Worm (Caenorhabditis elegans): Measurements from ENCODE around the gene C30B5.6.

Gene C30B5.6

DNA sequence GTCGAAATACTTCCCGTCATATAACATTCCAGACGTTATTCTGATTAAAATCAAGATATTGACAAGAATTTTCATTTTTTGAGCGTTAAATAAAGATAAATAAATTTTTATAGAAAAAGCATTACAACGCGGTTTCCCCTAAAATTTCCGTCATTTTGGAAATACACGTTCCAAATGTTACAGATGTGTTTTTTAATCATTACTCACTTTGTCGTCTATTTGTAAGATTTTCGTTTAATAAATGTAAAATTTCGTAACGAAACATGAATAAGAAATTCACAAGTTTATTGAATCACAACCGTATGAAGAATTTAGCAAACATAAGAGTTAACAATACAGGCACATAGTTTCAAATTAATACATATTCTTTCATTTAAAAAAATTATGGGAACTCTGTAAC is 19.5 kb downstream of the C30B5.6 start, which contains the start of gene C30B5.17:
C30B5.17 (minus strand) TSS at position 101 of the 400 bp plus-strand sequence.
- TF ChIP-seq him-1 (tag; optimal IDR thresholded peaks at IDR 0.05) (no peak), dao-5 (tag; optimal IDR thresholded peaks at IDR 0.05) (no peak), W03F9.2 (tag; optimal IDR thresholded peaks at IDR 0.05) (no peak)

DNA sequence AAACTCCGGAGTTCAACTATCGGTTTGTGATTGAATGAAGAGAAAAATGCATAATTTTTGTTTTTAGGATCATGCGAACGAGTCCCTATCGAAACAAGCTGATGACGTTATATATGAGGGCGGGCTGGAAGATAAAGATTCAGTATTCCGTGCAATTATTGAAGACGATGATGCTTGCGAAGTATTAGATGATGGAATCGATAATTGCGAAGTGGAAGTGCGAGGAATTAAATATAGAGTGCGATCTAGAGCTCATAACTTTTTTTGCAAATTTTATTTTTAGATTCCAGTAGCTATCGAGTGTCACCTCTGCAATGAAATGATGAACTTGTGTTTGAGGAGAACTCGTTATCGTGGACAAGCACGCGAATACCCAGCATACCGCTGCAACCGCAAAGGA is 23.4 kb downstream of the C30B5.6 start:
- TF ChIP-seq W03F9.2 (tag; optimal IDR thresholded peaks at IDR 0.05) = no peak
- no peak for TF ChIP-seq him-1 (tag; optimal IDR thresholded peaks at IDR 0.05)
- no peak for TF ChIP-seq dao-5 (tag; optimal IDR thresholded peaks at IDR 0.05)

ce11 chrII:6198468-6198867 is 24.0 kb downstream of the C30B5.6 start, which contains the start of gene szy-4:
Gene szy-4 (plus strand): TSS chrII:6198696.
- TF ChIP-seq W03F9.2 (tag; optimal IDR thresholded peaks at IDR 0.05) = no peak
- TF ChIP-seq dao-5 (tag; optimal IDR thresholded peaks at IDR 0.05) = no peak
- no peak for TF ChIP-seq him-1 (tag; optimal IDR thresholded peaks at IDR 0.05)

DNA sequence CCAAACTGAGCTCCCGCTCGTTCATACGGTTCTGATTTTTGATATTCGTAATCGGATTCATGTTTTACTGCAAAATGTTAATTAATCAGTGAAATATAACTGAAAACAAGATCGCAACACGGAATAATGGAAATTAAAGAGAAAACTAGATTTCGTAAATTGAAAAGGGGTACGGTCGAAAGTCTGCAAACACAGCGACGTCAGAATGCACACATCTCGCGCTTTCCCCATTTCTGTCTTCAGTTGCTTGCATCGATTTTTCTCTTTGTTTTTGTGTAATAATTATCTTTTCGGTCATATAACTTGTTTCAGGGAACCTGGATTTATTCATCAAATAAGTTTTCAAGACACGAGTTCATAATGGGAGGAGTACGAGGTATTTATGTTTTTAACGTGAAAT is 25.6 kb downstream of the C30B5.6 start, which contains the start of the genes rbmx-2 and C30B5.2:
rbmx-2 (minus strand) TSS at position 74 of the 400 bp plus-strand sequence.
C30B5.2 (plus strand) TSS at position 306 of the 400 bp plus-strand sequence.
- TF ChIP-seq dao-5 (tag; optimal IDR thresholded peaks at IDR 0.05) (no peak), him-1 (tag; optimal IDR thresholded peaks at IDR 0.05) (no peak), W03F9.2 (tag; optimal IDR thresholded peaks at IDR 0.05) (no peak)

- no peak for TF ChIP-seq dao-5 (tag; optimal IDR thresholded peaks at IDR 0.05)
- TF ChIP-seq him-1 (tag; optimal IDR thresholded peaks at IDR 0.05) = no peak
- TF ChIP-seq W03F9.2 (tag; optimal IDR thresholded peaks at IDR 0.05) = no peak
Observed at ce11 chrII:6192484-6192883, 30.0 kb downstream of the C30B5.6 start, which contains the start of gene cpb-2. Gene cpb-2 (plus strand): TSS chrII:6192784.

DNA sequence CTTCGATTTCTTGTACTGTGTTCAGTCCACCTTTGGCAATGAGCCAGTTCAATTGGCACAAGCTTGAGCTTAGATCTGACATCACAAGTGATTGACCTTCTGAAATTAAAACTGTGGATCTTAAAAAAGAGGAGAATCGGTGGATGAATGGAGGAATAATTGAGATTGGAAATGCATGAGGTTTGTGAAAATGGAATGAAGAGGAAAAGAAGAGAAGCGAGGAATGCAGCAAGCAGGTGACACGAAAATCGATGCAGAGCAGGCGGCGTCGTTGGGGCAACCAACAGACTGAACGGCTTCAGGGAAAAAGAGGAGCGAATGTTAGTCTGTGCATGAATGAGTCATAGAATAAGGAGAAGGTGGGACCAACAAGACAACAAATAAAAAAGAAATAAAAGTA is 31.2 kb downstream of the C30B5.6 start, which contains the start of gene fkh-8:
fkh-8 (minus strand) TSS at position 101 of the 400 bp plus-strand sequence.
- no peak for TF ChIP-seq dao-5 (tag; optimal IDR thresholded peaks at IDR 0.05)
- TF ChIP-seq W03F9.2 (tag; optimal IDR thresholded peaks at IDR 0.05) = no peak
- TF ChIP-seq him-1 (tag; optimal IDR thresholded peaks at IDR 0.05) = no peak

DNA sequence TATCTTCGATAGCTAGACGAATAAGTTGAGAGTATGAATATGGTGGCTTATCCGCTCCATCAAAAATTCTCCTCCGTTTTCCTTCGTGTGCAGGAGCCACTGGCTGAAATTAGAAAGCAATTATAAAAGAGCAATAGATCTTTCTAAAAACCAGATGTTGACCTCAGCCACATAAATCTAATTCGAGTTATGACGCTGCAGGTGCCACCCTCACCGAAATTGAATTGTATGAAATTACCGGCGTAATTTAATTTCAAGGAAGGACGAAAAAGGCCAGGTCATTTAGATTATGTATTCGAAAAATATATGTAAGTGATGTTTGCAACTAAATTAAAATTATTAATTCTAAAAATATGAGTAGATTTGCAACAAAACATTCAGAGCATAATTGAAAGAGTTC is 31.7 kb downstream of the C30B5.6 start:
- TF ChIP-seq W03F9.2 (tag; optimal IDR thresholded peaks at IDR 0.05) = no peak
- no peak for TF ChIP-seq dao-5 (tag; optimal IDR thresholded peaks at IDR 0.05)
- TF ChIP-seq him-1 (tag; optimal IDR thresholded peaks at IDR 0.05) = no peak

ce11 chrII:6181337-6181736 is 41.1 kb downstream of the C30B5.6 start:
- no peak for TF ChIP-seq W03F9.2 (tag; optimal IDR thresholded peaks at IDR 0.05)
- no peak for TF ChIP-seq dao-5 (tag; optimal IDR thresholded peaks at IDR 0.05)
- no peak for TF ChIP-seq him-1 (tag; optimal IDR thresholded peaks at IDR 0.05)

DNA sequence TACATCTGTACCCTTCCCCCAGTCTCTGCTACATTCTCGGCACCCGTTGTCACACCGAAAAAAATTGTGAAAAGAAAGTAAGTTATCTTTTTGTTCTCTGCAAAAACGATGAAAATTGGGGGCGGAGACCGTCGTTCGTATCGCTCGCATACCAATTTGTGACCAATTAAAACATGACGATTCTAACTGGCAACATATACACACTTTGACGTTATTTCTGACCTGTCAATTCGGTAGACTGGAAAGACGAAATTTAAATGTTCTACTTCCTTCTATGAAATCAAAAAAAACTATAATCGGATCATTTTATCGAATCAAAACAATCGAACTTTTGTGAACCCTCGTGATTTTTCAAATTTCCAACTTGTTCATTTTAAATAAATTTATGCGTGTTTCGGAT is 41.9 kb downstream of the C30B5.6 start:
- TF ChIP-seq him-1 (tag; optimal IDR thresholded peaks at IDR 0.05) = no peak
- TF ChIP-seq dao-5 (tag; optimal IDR thresholded peaks at IDR 0.05) = no peak
- TF ChIP-seq W03F9.2 (tag; optimal IDR thresholded peaks at IDR 0.05) = no peak

DNA sequence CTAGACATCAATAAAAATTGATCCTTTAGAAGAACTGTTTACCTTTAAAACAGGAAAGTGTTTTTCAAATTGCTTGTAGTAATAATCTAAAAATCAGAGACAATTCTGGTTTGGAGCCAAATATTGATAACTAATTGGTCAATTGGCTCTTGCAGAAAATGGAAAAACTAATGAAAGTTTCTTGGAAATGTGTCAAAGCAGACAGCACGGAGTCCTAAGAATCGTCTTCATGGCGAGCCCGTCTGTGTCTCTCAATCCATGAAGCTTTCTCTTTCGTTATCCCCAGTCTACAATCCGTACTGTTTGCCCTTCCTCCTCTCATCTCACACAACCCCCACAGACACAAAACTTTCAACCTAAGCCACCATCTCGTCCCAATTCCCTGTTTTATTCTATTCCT is 42.9 kb downstream of the C30B5.6 start, which contains the start of gene F40H3.1:
F40H3.1 (plus strand) TSS at position 301 of the 400 bp plus-strand sequence.
- TF ChIP-seq W03F9.2 (tag; optimal IDR thresholded peaks at IDR 0.05) = no peak
- no peak for TF ChIP-seq him-1 (tag; optimal IDR thresholded peaks at IDR 0.05)
- TF ChIP-seq dao-5 (tag; optimal IDR thresholded peaks at IDR 0.05) = no peak

- TF ChIP-seq dao-5 (tag; optimal IDR thresholded peaks at IDR 0.05) (no peak), him-1 (tag; optimal IDR thresholded peaks at IDR 0.05) (no peak), W03F9.2 (tag; optimal IDR thresholded peaks at IDR 0.05) (no peak)
Observed at ce11 chrII:6178743-6179129, 43.7 kb downstream of the C30B5.6 start.

ce11 chrII:6177975-6178742 is 44.3 kb downstream of the C30B5.6 start:
- TF ChIP-seq him-1 (tag; optimal IDR thresholded peaks at IDR 0.05) (no peak), W03F9.2 (tag; optimal IDR thresholded peaks at IDR 0.05) (no peak), dao-5 (tag; optimal IDR thresholded peaks at IDR 0.05) (no peak)

DNA sequence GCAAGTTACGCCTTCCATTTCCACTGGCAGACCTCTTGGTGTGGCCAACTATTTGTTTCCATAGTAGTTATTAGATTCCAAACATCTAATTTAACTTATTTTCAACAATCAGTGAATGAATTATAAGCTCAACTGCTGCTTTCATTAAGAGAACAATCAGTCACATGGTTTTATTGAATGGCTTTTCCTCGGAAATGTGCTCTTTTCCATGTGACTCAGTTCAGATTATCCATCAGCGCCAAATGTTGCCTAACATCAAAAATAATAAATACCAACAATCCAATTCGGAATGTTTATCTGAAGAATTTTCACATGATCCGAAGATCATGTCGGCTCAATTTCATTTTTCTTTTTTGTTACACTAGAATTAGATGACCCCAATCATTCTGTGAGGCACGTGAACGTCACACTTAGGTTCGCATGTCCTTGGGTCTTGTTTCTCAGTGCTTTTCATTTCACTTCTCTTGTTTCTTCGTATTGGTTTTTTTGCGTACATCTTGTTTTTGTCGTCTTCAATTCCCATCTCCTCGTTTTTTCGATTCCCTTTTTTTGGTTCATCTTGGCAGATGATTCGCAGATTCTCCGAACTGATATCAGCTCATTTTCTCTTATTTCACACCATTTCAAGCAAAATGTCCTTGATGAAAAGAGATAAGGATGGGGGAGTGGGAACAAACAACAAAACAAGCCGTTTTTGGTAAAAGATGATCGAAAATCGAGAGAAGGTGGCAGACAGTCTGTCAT is 46.1 kb downstream of the C30B5.6 start:
- TF ChIP-seq W03F9.2 (tag; optimal IDR thresholded peaks at IDR 0.05) = no peak
- TF ChIP-seq him-1 (tag; optimal IDR thresholded peaks at IDR 0.05) = no peak
- no peak for TF ChIP-seq dao-5 (tag; optimal IDR thresholded peaks at IDR 0.05)

DNA sequence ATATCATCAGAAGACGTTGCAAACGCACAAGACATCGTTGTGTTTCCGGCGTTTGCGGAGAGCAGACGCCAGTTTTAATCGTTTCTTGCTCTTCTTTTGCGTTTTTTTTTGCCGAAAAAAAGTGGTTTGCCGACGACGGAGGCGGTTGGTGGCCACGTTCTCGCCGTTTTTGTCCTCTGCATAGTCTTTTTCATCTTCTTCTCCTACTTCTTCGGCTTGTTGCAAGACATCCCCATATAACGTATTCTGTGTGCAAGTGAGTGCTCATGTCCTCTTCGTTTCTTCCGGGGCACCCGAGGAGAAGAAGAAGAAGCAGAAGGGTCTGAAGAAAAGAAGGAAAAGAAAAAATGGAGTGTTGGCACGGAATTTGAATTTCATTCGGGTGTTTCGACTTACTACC is 47.4 kb downstream of the C30B5.6 start:
- TF ChIP-seq him-1 (tag; optimal IDR thresholded peaks at IDR 0.05) = peak; percentile 13
- TF ChIP-seq dao-5 (tag; optimal IDR thresholded peaks at IDR 0.05) = no peak

Measured in whole organism, L4/young adult.